Fruit fly (Drosophila melanogaster) whole organism, embryonic: Measurements from ENCODE around the gene CG2962.
A peak's percentile ranks its signal among the peaks of the same experiment; 100 is the strongest.

Experiments
- ATbp ChIP-seq: fragments of 200-800 bp; sonication (Bioruptor generic); optimal IDR thresholded peaks from 2 replicates; lab custom pipeline; 2017; ENCODE audit warnings: missing biosample characterization, mild to moderate bottlenecking, missing genetic modification characterization, missing genetic modification reagents
- CG10147 ChIP-seq: fragments of 200-800 bp; sonication (Bioruptor generic); optimal IDR thresholded peaks from 2 replicates; lab custom pipeline; 2019; ENCODE audit warnings: missing biosample characterization, mild to moderate bottlenecking, missing genetic modification characterization, moderate library complexity
- CG10209 ChIP-seq: fragments of 200-800 bp; sonication (Bioruptor generic); optimal IDR thresholded peaks from 3 replicates; lab custom pipeline; 2017; ENCODE audit warnings: missing biosample characterization, mild to moderate bottlenecking, missing genetic modification characterization, missing genetic modification reagents
- CG10366 ChIP-seq: fragments of 200-800 bp; sonication (Bioruptor generic); IDR thresholded peaks from 2 replicates; pipeline ENCODE4 v1.3.6; 2022; ENCODE audit warnings: missing biosample characterization, missing genetic modification characterization
- CG11247 ChIP-seq: fragments of 200-800 bp; sonication (Bioruptor generic); IDR thresholded peaks from 2 replicates; pipeline ENCODE4 v1.3.6; 2022; ENCODE audit warnings: missing biosample characterization, missing genetic modification characterization
- CG12071 ChIP-seq: fragments of 200-800 bp; sonication (Bioruptor generic); optimal IDR thresholded peaks from 3 replicates; lab custom pipeline; 2018; ENCODE audit warnings: missing biosample characterization, mild to moderate bottlenecking, missing genetic modification characterization
- CG1233 ChIP-seq: fragments of 200-800 bp; sonication (Bioruptor generic); optimal IDR thresholded peaks from 4 replicates; lab custom pipeline; 2018; ENCODE audit warnings: missing biosample characterization, mild to moderate bottlenecking, missing genetic modification characterization
- CG14441 ChIP-seq: fragments of 200-800 bp; sonication (Bioruptor generic); IDR thresholded peaks from 2 replicates; pipeline ENCODE4 v1.3.6; 2022; ENCODE audit warnings: missing biosample characterization, missing genetic modification characterization
- CG14710 ChIP-seq: fragments of 200-800 bp; sonication (Bioruptor generic); optimal IDR thresholded peaks from 3 replicates; lab custom pipeline; 2019; ENCODE audit warnings: missing biosample characterization, mild to moderate bottlenecking, missing genetic modification characterization, moderate library complexity
- CG15073 ChIP-seq: fragments of 200-800 bp; sonication (Bioruptor generic); optimal IDR thresholded peaks from 2 replicates; lab custom pipeline; 2016; ENCODE audit warnings: missing biosample characterization, missing genetic modification characterization
- CG1529 ChIP-seq: fragments of 200-800 bp; sonication (Bioruptor generic); optimal IDR thresholded peaks from 3 replicates; lab custom pipeline; 2018; ENCODE audit warnings: missing biosample characterization, missing genetic modification characterization
- CG17829 ChIP-seq: fragments of 200-800 bp; optimal IDR thresholded peaks from 2 replicates; lab custom pipeline; 2019; ENCODE audit warnings: missing biosample characterization, mild to moderate bottlenecking, missing genetic modification characterization, moderate library complexity
- CG17912 ChIP-seq: fragments of 200-800 bp; sonication (Bioruptor generic); optimal IDR thresholded peaks from 2 replicates; lab custom pipeline; 2018; ENCODE audit warnings: missing biosample characterization, mild to moderate bottlenecking, missing genetic modification characterization
- CG18011 ChIP-seq: fragments of 200-800 bp; sonication (Bioruptor generic); optimal IDR thresholded peaks from 2 replicates; lab custom pipeline; 2017; ENCODE audit warnings: missing biosample characterization, missing genetic modification characterization, mild to moderate bottlenecking, moderate library complexity, missing genotype
- CG18476 ChIP-seq: fragments of 200-800 bp; sonication (Bioruptor generic); optimal IDR thresholded peaks from 2 replicates; lab custom pipeline; 2016; ENCODE audit warnings: missing biosample characterization, mild to moderate bottlenecking, missing genetic modification characterization
- CG30403 ChIP-seq: fragments of 200-800 bp; sonication (Bioruptor generic); optimal IDR thresholded peaks from 3 replicates; lab custom pipeline; 2016; ENCODE audit warnings: missing biosample characterization, missing genetic modification characterization
- CG33213 ChIP-seq: fragments of 200-800 bp; sonication (Bioruptor generic); optimal IDR thresholded peaks from 3 replicates; lab custom pipeline; 2016; ENCODE audit warnings: missing biosample characterization, missing genetic modification characterization
- CG3726 ChIP-seq: fragments of 200-800 bp; sonication (Bioruptor generic); IDR thresholded peaks from 3 replicates; pipeline ENCODE4, ENCODE4 v1.3.6; 2022; ENCODE audit warnings: missing biosample characterization, missing genetic modification characterization
- CG3995 ChIP-seq: fragments of 200-800 bp; sonication (Bioruptor generic); optimal IDR thresholded peaks from 3 replicates; lab custom pipeline; 2016; ENCODE audit warnings: missing biosample characterization, missing genetic modification characterization
- CG4360 ChIP-seq: fragments of 200-800 bp; sonication (Bioruptor generic); IDR thresholded peaks from 2 replicates; pipeline ENCODE4 v1.3.6; 2022; ENCODE audit warnings: missing biosample characterization, missing genetic modification characterization
- CG4820 ChIP-seq: fragments of 200-800 bp; sonication (Bioruptor generic); optimal IDR thresholded peaks from 3 replicates; lab custom pipeline; 2016; ENCODE audit warnings: missing biosample characterization, missing genetic modification characterization
- CG6813 ChIP-seq: fragments of 200-800 bp; sonication (Bioruptor generic); optimal IDR thresholded peaks from 2 replicates; lab custom pipeline; 2017; ENCODE audit warnings: missing biosample characterization, missing genetic modification characterization, mild to moderate bottlenecking, moderate library complexity, missing genetic modification reagents
- CG8281 ChIP-seq: fragments of 200-800 bp; sonication (Bioruptor generic); optimal IDR thresholded peaks from 2 replicates; lab custom pipeline; 2018; ENCODE audit warnings: missing biosample characterization, mild to moderate bottlenecking, missing genetic modification characterization, moderate library complexity
- CG8924 ChIP-seq: fragments of 200-800 bp; optimal IDR thresholded peaks from 3 replicates; lab custom pipeline; 2019; ENCODE audit warnings: missing biosample characterization, mild to moderate bottlenecking, missing genetic modification characterization, moderate library complexity
- CG9609 ChIP-seq: fragments of 200-800 bp; sonication (Bioruptor generic); optimal IDR thresholded peaks from 3 replicates; lab custom pipeline; 2016; ENCODE audit warnings: missing biosample characterization, missing genetic modification characterization
- CG9727 ChIP-seq: fragments of 200-800 bp; sonication (Bioruptor generic); optimal IDR thresholded peaks from 3 replicates; lab custom pipeline; 2017; ENCODE audit warnings: missing biosample characterization, mild to moderate bottlenecking, missing genetic modification characterization
- Dbx ChIP-seq: fragments of 200-800 bp; sonication (Bioruptor generic); IDR thresholded peaks from 3 replicates; pipeline ENCODE4 v1.3.6; 2022; ENCODE audit warnings: missing biosample characterization, missing genetic modification characterization
- E2f2 ChIP-seq: fragments of 200-800 bp; sonication (Bioruptor generic); IDR thresholded peaks from 2 replicates; pipeline ENCODE4 v1.3.6; 2022; ENCODE audit warnings: missing biosample characterization, missing genetic modification characterization
- Eip74EF ChIP-seq, 2 experiments: fragments of 200-800 bp in 1 of 2; fragments of >200 bp in 1 of 2; sonication (Bioruptor generic) in 1 of 2; optimal IDR thresholded peaks; 2 replicates each; lab custom pipeline; 2017 to 2019; ENCODE audit warnings: missing biosample characterization in 2 of 2, missing genetic modification characterization in 2 of 2, mild to moderate bottlenecking in 1 of 2, moderate library complexity in 1 of 2
- HHEX ChIP-seq: fragments of 200-800 bp; sonication (Bioruptor generic); optimal IDR thresholded peaks from 3 replicates; lab custom pipeline; 2017; ENCODE audit warnings: missing biosample characterization, mild to moderate bottlenecking, missing genetic modification characterization, missing genetic modification reagents
- Hand ChIP-seq: fragments of 200-800 bp; sonication (Bioruptor generic); optimal IDR thresholded peaks from 2 replicates; lab custom pipeline; 2017; ENCODE audit warnings: mild to moderate bottlenecking, missing biosample characterization, missing genetic modification reagents, missing genetic modification characterization
- Mad ChIP-seq: fragments of 200-800 bp; sonication (Bioruptor generic); optimal IDR thresholded peaks from 2 replicates; lab custom pipeline; 2016; ENCODE audit warnings: missing biosample characterization, missing genetic modification characterization
- Ptx1 ChIP-seq: fragments of 200-800 bp; sonication (Bioruptor generic); IDR thresholded peaks from 2 replicates; pipeline ENCODE4 v1.3.6; 2022; ENCODE audit warnings: missing biosample characterization, missing genetic modification characterization
- Rx ChIP-seq: fragments of 200-800 bp; sonication (Bioruptor generic); IDR thresholded peaks from 2 replicates; pipeline ENCODE4 v1.3.6; 2022; ENCODE audit warnings: missing biosample characterization, missing genetic modification characterization
- YL-1 ChIP-seq: fragments of 200-800 bp; sonication (Bioruptor generic); optimal IDR thresholded peaks from 3 replicates; lab custom pipeline; 2017; ENCODE audit warnings: missing biosample characterization, mild to moderate bottlenecking, missing genetic modification characterization
- ac ChIP-seq: fragments of 200-800 bp; sonication (Bioruptor generic); optimal IDR thresholded peaks from 3 replicates; lab custom pipeline; 2017; ENCODE audit warnings: missing biosample characterization, mild to moderate bottlenecking, missing genetic modification characterization
- cad ChIP-seq: fragments of >200 bp; optimal IDR thresholded peaks from 2 replicates; lab custom pipeline; 2017; ENCODE audit warnings: missing biosample characterization, missing genetic modification characterization
- ci ChIP-seq: fragments of 200-800 bp; sonication (Bioruptor generic); IDR thresholded peaks from 3 replicates; pipeline ENCODE4 v1.3.6; 2022; ENCODE audit warnings: missing biosample characterization, missing genetic modification characterization
- crol ChIP-seq: fragments of 200-800 bp; sonication (Bioruptor generic); IDR thresholded peaks from 2 replicates; pipeline ENCODE4 v1.3.6; 2022; ENCODE audit warnings: missing biosample characterization, missing genetic modification characterization
- dimm ChIP-seq: fragments of 200-800 bp; sonication (Bioruptor generic); IDR thresholded peaks from 2 replicates; pipeline ENCODE4 v1.3.6; 2022; ENCODE audit warnings: missing biosample characterization, missing genetic modification characterization
- eyg ChIP-seq: fragments of 200-800 bp; sonication (Bioruptor generic); optimal IDR thresholded peaks from 3 replicates; lab custom pipeline; 2016; ENCODE audit warnings: missing biosample characterization, missing genetic modification characterization
- kay ChIP-seq: fragments of 200-800 bp; sonication (Bioruptor generic); optimal IDR thresholded peaks from 2 replicates; lab custom pipeline; 2016; ENCODE audit warnings: missing biosample characterization, missing genetic modification characterization
- lilli ChIP-seq: fragments of 200-800 bp; sonication (Bioruptor generic); optimal IDR thresholded peaks from 3 replicates; lab custom pipeline; 2016; ENCODE audit warnings: missing biosample characterization, missing genetic modification characterization
- nerfin-2 ChIP-seq: fragments of 200-800 bp; sonication (Bioruptor generic); IDR thresholded peaks from 2 replicates; pipeline ENCODE4 v1.3.6; 2022; ENCODE audit warnings: missing biosample characterization, missing genetic modification characterization; ENCODE audit not compliant: partially characterized antibody
- pum ChIP-seq: fragments of 200-800 bp; sonication (Bioruptor generic); optimal IDR thresholded peaks from 2 replicates; lab custom pipeline; 2016; ENCODE audit warnings: missing biosample characterization, missing genetic modification characterization
- sisA ChIP-seq: fragments of 200-800 bp; sonication (Bioruptor generic); IDR thresholded peaks from 2 replicates; pipeline ENCODE4 v1.3.6; 2022; ENCODE audit warnings: missing biosample characterization, missing genetic modification characterization
- so ChIP-seq: fragments of 200-800 bp; sonication (Bioruptor generic); IDR thresholded peaks from 3 replicates; pipeline ENCODE4 v1.3.6; 2022; ENCODE audit warnings: missing biosample characterization, missing genetic modification characterization
- trem ChIP-seq: fragments of 200-800 bp; optimal IDR thresholded peaks from 3 replicates; lab custom pipeline; 2019; ENCODE audit warnings: missing biosample characterization, mild to moderate bottlenecking, missing genetic modification characterization, moderate library complexity
- wek ChIP-seq: fragments of 200-800 bp; sonication (Bioruptor generic); optimal IDR thresholded peaks from 3 replicates; lab custom pipeline; 2018; ENCODE audit warnings: missing biosample characterization, mild to moderate bottlenecking, missing genetic modification characterization, moderate library complexity
- zfh1 ChIP-seq: fragments of 200-800 bp; sonication (Bioruptor generic); IDR thresholded peaks from 3 replicates; pipeline ENCODE4 v1.3.6; 2022; ENCODE audit warnings: missing biosample characterization, missing genetic modification characterization

The CG2962 gene

dm6 chrX:10184355-10185058, 31.9 kb downstream of the CG2962 start (continued):
- no peak for TF ChIP-seq CG18011 (GFP tag; lab: Kevin White, UChicago)
- TF ChIP-seq CG9609 (GFP tag; lab: Kevin White, UChicago) = no peak
- TF ChIP-seq kay = no peak
- TF ChIP-seq CG15073 (GFP tag; lab: Kevin White, UChicago) = no peak
- TF ChIP-seq CG8281 (tag; lab: Kevin White, UChicago) = no peak
- peak; percentile 41 for TF ChIP-seq sisA (GFP tag; lab: Robert Waterston, UW)
- no peak for TF ChIP-seq YL-1 (GFP tag; lab: Kevin White, UChicago)
- TF ChIP-seq CG12071 (GFP tag; lab: Kevin White, UChicago) = no peak
- TF ChIP-seq CG4360 = no peak
- TF ChIP-seq Ptx1 (GFP tag; lab: Robert Waterston, UW) = peak; percentile 66
- peak; percentile 20 for TF ChIP-seq CG30403 (GFP tag; lab: Kevin White, UChicago)
- peak; percentile 12; the same call in 1 of the 2 replicates for TF ChIP-seq CG10366 (GFP tag; lab: Robert Waterston, UW)
- TF ChIP-seq wek = no peak
- TF ChIP-seq Dbx (GFP tag; lab: Robert Waterston, UW) = peak; percentile 87
- TF ChIP-seq CG14441 = peak; percentile 60
- peak; percentile 78 for TF ChIP-seq Hand (GFP tag; lab: Kevin White, UChicago)
- TF ChIP-seq CG1233 (GFP tag; lab: Kevin White, UChicago) = no peak
- TF ChIP-seq Rx (GFP tag; lab: Robert Waterston, UW) = 0 out of 2 replicates have a peak, but pooled peaks have one; percentile 25
- no peak for TF ChIP-seq trem
- TF ChIP-seq dimm (GFP tag; lab: Robert Waterston, UW) = no peak
- 0 out of 3 replicates have a peak, but pooled peaks have one; percentile 27 for TF ChIP-seq so (GFP tag; lab: Robert Waterston, UW)
- TF ChIP-seq nerfin-2 (GFP tag; lab: Robert Waterston, UW) = no peak
- TF ChIP-seq CG33213 (GFP tag; lab: Kevin White, UChicago) = no peak
- peak; percentile 67 for TF ChIP-seq CG11247 (GFP tag; lab: Robert Waterston, UW)
- no peak for TF ChIP-seq ci
- peak; percentile 68 for TF ChIP-seq crol (GFP tag; lab: Robert Waterston, UW)
- peak; percentile 29 for TF ChIP-seq eyg
- no peak for TF ChIP-seq CG17912 (GFP tag; lab: Kevin White, UChicago)
- no peak for TF ChIP-seq CG14710 (tag; lab: Kevin White, UChicago)
- peak; percentile 27 for TF ChIP-seq CG9727 (GFP tag; lab: Kevin White, UChicago)
- no peak for TF ChIP-seq Eip74EF (GFP tag; optimal IDR thresholded peaks at IDR 0.05; lab: Kevin White, UChicago)
- TF ChIP-seq CG18476 (GFP tag; lab: Kevin White, UChicago) = no peak
- TF ChIP-seq CG3995 (GFP tag; lab: Kevin White, UChicago) = no peak
- TF ChIP-seq cad (GFP tag; lab: Kevin White, UChicago) = no peak
- peak; percentile 25; the same call in 1 of the 2 replicates for TF ChIP-seq E2f2 (GFP tag; lab: Robert Waterston, UW)
- no peak for TF ChIP-seq ac (GFP tag; lab: Kevin White, UChicago)
- no peak for TF ChIP-seq Mad (GFP tag; lab: Kevin White, UChicago)
- TF ChIP-seq CG10209 = peak; percentile 13
- TF ChIP-seq CG1529 = no peak
- TF ChIP-seq CG3726 = no peak
- TF ChIP-seq HHEX = no peak
- peak; percentile 52 for TF ChIP-seq lilli
- peak; percentile 33 for TF ChIP-seq CG10147
- TF ChIP-seq CG17829 (tag; lab: Kevin White, UChicago) = peak; percentile 10
- peak; percentile 20 for TF ChIP-seq CG8924 (tag; lab: Kevin White, UChicago)
- no peak for TF ChIP-seq ATbp (GFP tag; lab: Kevin White, UChicago)
- TF ChIP-seq zfh1 (GFP tag; lab: Robert Waterston, UW) = peak; percentile 49; the same call in 2 of the 3 replicates
- TF ChIP-seq CG6813 (GFP tag; lab: Kevin White, UChicago) = peak; percentile 17
- no peak for TF ChIP-seq CG4820 (GFP tag; lab: Kevin White, UChicago)
- peak; percentile 27 for TF ChIP-seq pum (GFP tag; lab: Kevin White, UChicago)
